Worm (Caenorhabditis elegans) whole organism, mixed stage, embryonic: ENCODE results near the gene samp-1.

ENCODE experiments used
- M03D4.4 ChIP-seq: sonication (generic microtip); optimal IDR thresholded peaks from 2 replicates; lab custom pipeline; 2017; ENCODE audit warnings: mild to moderate bottlenecking, missing genetic modification characterization, missing compliant biosample characterization
- elt-3 ChIP-seq: fragments of 150-350 bp; optimal IDR thresholded peaks from 2 replicates; lab custom pipeline; 2014; ENCODE audit warnings: missing biosample characterization, missing genetic modification characterization
- mab-5 ChIP-seq: fragments of 150-350 bp; optimal IDR thresholded peaks from 2 replicates; lab custom pipeline; 2014; ENCODE audit warnings: missing biosample characterization, missing genetic modification characterization
- tbx-8 ChIP-seq: fragments of 200-800 bp; sonication (Bioruptor generic); optimal IDR thresholded peaks from 2 replicates; lab custom pipeline; 2018; ENCODE audit warnings: mild to moderate bottlenecking, missing genetic modification characterization, moderate library complexity, missing compliant biosample characterization

ce11 chrII:11268822-11269221 is 33.9 kb upstream of the samp-1 start, which contains the start of gene cut-1:
- TF ChIP-seq tbx-8 (GFP tag; lab: Kevin White, UChicago) (no peak), mab-5 (no peak), elt-3 (tag; lab: Kevin White, UChicago) (no peak), M03D4.4 (tag; lab: Kevin White, UChicago) (no peak)
